Worm (Caenorhabditis elegans): ENCODE results near the gene F02C9.2.

DNA sequence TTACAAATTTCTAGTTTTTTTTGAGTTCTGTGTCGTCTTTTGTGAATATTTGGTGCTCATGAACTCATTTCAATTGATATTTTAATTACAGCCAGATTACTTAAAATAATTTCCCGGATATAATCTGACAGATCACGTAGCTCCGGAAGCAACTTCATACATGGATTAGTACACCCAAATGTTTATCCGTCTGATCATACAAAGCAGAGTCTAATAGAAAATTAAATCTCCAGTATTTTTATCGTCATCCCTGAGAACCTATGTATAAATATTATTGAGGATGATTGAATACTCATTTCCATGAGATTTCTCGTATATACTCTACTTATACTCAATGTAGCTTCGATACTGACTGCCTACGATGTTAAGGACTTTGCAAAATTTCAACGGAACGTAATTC lies 8.6 kb upstream of the F02C9.2 start, which contains the start of gene Y73C8C.12:
- TF ChIP-seq zag-1 (tag; optimal IDR thresholded peaks at IDR 0.05): no peak
- TF ChIP-seq jun-1 (tag; optimal IDR thresholded peaks at IDR 0.05): no peak
- TF ChIP-seq hlh-30 (tag; optimal IDR thresholded peaks at IDR 0.05; ENCODE audit: insufficient read depth): no peak
